Worm (Caenorhabditis elegans): Measurements from ENCODE around the gene Y69A2AR.50.

The Y69A2AR.50 gene

ce11 chrIV:2581483-2581882, 19.3 kb downstream of the Y69A2AR.50 start, which contains the start of gene nhr-242:
nhr-242 (minus strand) TSS chrIV:2581583.
- no peak for TF ChIP-seq unc-62 (GFP tag; optimal IDR thresholded peaks at IDR 0.05)

- TF ChIP-seq unc-62 (GFP tag; optimal IDR thresholded peaks at IDR 0.05) = no peak
These were observed 35.2 kb downstream of the Y69A2AR.50 start, which contains the start of gene Y69A2AR.47 for ce11 chrIV:2597417-2597816. Y69A2AR.47 (plus strand) TSS chrIV:2597717.

ce11 chrIV:2599634-2600033, 37.5 kb downstream of the Y69A2AR.50 start:
- TF ChIP-seq unc-62 (GFP tag; optimal IDR thresholded peaks at IDR 0.05) = no peak

- TF ChIP-seq unc-62 (GFP tag; optimal IDR thresholded peaks at IDR 0.05) = no peak
These were observed 38.7 kb downstream of the Y69A2AR.50 start, which contains the start of gene epg-9 for ce11 chrIV:2600841-2601240. epg-9 (plus strand) TSS chrIV:2601141.

ce11 chrIV:2601988-2602861, 40.1 kb downstream of the Y69A2AR.50 start:
- TF ChIP-seq unc-62 (GFP tag; optimal IDR thresholded peaks at IDR 0.05) = no peak

ce11 chrIV:2602862-2603189, 40.7 kb downstream of the Y69A2AR.50 start:
- TF ChIP-seq unc-62 (GFP tag; optimal IDR thresholded peaks at IDR 0.05) = no peak

ce11 chrIV:2603556-2604021, 41.4 kb downstream of the Y69A2AR.50 start:
- no peak for TF ChIP-seq unc-62 (GFP tag; optimal IDR thresholded peaks at IDR 0.05)

ce11 chrIV:2606572-2606971, 44.4 kb downstream of the Y69A2AR.50 start:
- TF ChIP-seq unc-62 (GFP tag; optimal IDR thresholded peaks at IDR 0.05) = no peak

ce11 chrIV:2607513-2608101, 45.4 kb downstream of the Y69A2AR.50 start, which contains the start of gene vamp-7:
vamp-7 (plus strand) TSS chrIV:2608051.
- no peak for TF ChIP-seq unc-62 (GFP tag; optimal IDR thresholded peaks at IDR 0.05)

- TF ChIP-seq unc-62 (GFP tag; optimal IDR thresholded peaks at IDR 0.05) = no peak
These were observed 48.2 kb downstream of the Y69A2AR.50 start, which contains the start of gene Y69A2AR.32 for ce11 chrIV:2610409-2610808. Y69A2AR.32 (plus strand) TSS chrIV:2610436.

- TF ChIP-seq unc-62 (GFP tag; optimal IDR thresholded peaks at IDR 0.05) = no peak
These were observed 48.8 kb downstream of the Y69A2AR.50 start for ce11 chrIV:2610974-2611373.

Measured in whole organism, dauer.